Worm (Caenorhabditis elegans): ENCODE measurements around the gene K11H3.3.

- no peak for TF ChIP-seq nhr-11 (tag; optimal IDR thresholded peaks at IDR 0.05)
- no peak for TF ChIP-seq nhr-77 (tag; optimal IDR thresholded peaks at IDR 0.05)
- no peak for TF ChIP-seq skn-1 (tag; optimal IDR thresholded peaks at IDR 0.05)
- TF ChIP-seq R02D3.7 (tag; optimal IDR thresholded peaks at IDR 0.05), result no peak
- TF ChIP-seq mdl-1 (tag; optimal IDR thresholded peaks at IDR 0.05), result no peak
- TF ChIP-seq zag-1 (tag; optimal IDR thresholded peaks at IDR 0.05), result no peak
- TF ChIP-seq snpc-4 (tag; optimal IDR thresholded peaks at IDR 0.05), result no peak
- no peak for TF ChIP-seq ama-1 (optimal IDR thresholded peaks at IDR 0.05)
- no peak for TF ChIP-seq ztf-11 (tag; optimal IDR thresholded peaks at IDR 0.05)
- TF ChIP-seq nhr-6 (tag; optimal IDR thresholded peaks at IDR 0.05), result no peak
- no peak for TF ChIP-seq sem-4 (tag; optimal IDR thresholded peaks at IDR 0.05)
- TF ChIP-seq nhr-12 (tag; optimal IDR thresholded peaks at IDR 0.05), result no peak
These were observed 43.5 kb upstream of the K11H3.3 start, which contains the start of gene gtap-2 for ce11 chrIII:9808179-9808578.
